Worm (Caenorhabditis elegans) whole organism, late embryonic: ENCODE measurements around the gene alh-3.

Source experiments
- C08G9.2 ChIP-seq: sonication (generic microtip); optimal IDR thresholded peaks from 2 replicates; lab custom pipeline; 2016; ENCODE audit warnings: mild to moderate bottlenecking, missing genetic modification characterization, moderate library complexity, missing compliant biosample characterization
- C38D4.7 ChIP-seq: fragments of 200-800 bp; sonication (Bioruptor generic); optimal IDR thresholded peaks from 2 replicates; lab custom pipeline; 2018; ENCODE audit warnings: mild to moderate bottlenecking, missing genetic modification characterization, moderate library complexity, missing compliant biosample characterization
- K02D7.2 ChIP-seq: sonication (generic microtip); optimal IDR thresholded peaks from 2 replicates; lab custom pipeline; 2017; ENCODE audit warnings: mild to moderate bottlenecking, missing genetic modification characterization, missing compliant biosample characterization
- ama-1 ChIP-seq: fragments of 150-350 bp; optimal IDR thresholded peaks from 2 replicates; lab custom pipeline; 2014
- ceh-14 ChIP-seq: sonication (generic microtip); optimal IDR thresholded peaks from 2 replicates; lab custom pipeline; 2016; ENCODE audit warnings: missing genotype, missing genetic modification characterization, missing compliant biosample characterization
- ceh-18 ChIP-seq: sonication (generic microtip); optimal IDR thresholded peaks from 2 replicates; lab custom pipeline; 2016; ENCODE audit warnings: missing genetic modification characterization, missing compliant biosample characterization
- ceh-22 ChIP-seq: sonication (generic microtip); optimal IDR thresholded peaks from 2 replicates; lab custom pipeline; 2017; ENCODE audit warnings: missing biosample characterization, missing genetic modification characterization
- ceh-31 ChIP-seq: sonication (generic microtip); optimal IDR thresholded peaks from 2 replicates; lab custom pipeline; 2016; ENCODE audit warnings: missing genetic modification characterization, missing compliant biosample characterization
- ceh-48 ChIP-seq: sonication (generic microtip); optimal IDR thresholded peaks from 2 replicates; lab custom pipeline; 2016; ENCODE audit warnings: missing genetic modification characterization, inconsistent platforms, missing compliant biosample characterization
- ceh-9 ChIP-seq: sonication (generic microtip); optimal IDR thresholded peaks from 2 replicates; lab custom pipeline; 2016; ENCODE audit warnings: mild to moderate bottlenecking, missing genetic modification characterization, inconsistent platforms, missing compliant biosample characterization
- dve-1 ChIP-seq: sonication (generic microtip); optimal IDR thresholded peaks from 2 replicates; lab custom pipeline; 2017; ENCODE audit warnings: antibody characterized with exemption, mild to moderate bottlenecking, missing genetic modification characterization, missing compliant biosample characterization
- elt-2 ChIP-seq: sonication (generic microtip); optimal IDR thresholded peaks from 2 replicates; lab custom pipeline; 2016; ENCODE audit warnings: missing genetic modification reagents, missing genetic modification characterization, missing compliant biosample characterization
- ets-4 ChIP-seq: sonication (generic microtip); optimal IDR thresholded peaks from 2 replicates; lab custom pipeline; 2016; ENCODE audit warnings: missing genetic modification characterization, missing compliant biosample characterization
- fkh-10 ChIP-seq: fragments of 150-350 bp; optimal IDR thresholded peaks from 2 replicates; lab custom pipeline; 2014; ENCODE audit warnings: missing biosample characterization, missing genetic modification reagents, missing genetic modification characterization
- hlh-13 ChIP-seq: fragments of 200-800 bp; sonication (Bioruptor generic); optimal IDR thresholded peaks from 2 replicates; lab custom pipeline; 2018; ENCODE audit warnings: mild to moderate bottlenecking, missing genetic modification characterization, missing compliant biosample characterization
- hlh-30 ChIP-seq: sonication (generic microtip); optimal IDR thresholded peaks from 2 replicates; lab custom pipeline; 2017; ENCODE audit warnings: antibody characterized with exemption, missing genetic modification characterization, missing compliant biosample characterization; ENCODE audit not compliant: insufficient read depth
- hlh-6 ChIP-seq: sonication (generic microtip); optimal IDR thresholded peaks from 2 replicates; lab custom pipeline; 2016; ENCODE audit warnings: missing genotype, missing genetic modification characterization, missing compliant biosample characterization
- lim-6 ChIP-seq: sonication (generic microtip); optimal IDR thresholded peaks from 2 replicates; lab custom pipeline; 2016; ENCODE audit warnings: missing genetic modification characterization, missing compliant biosample characterization
- lin-11 ChIP-seq: fragments of 200-800 bp; sonication (Bioruptor generic); optimal IDR thresholded peaks from 2 replicates; lab custom pipeline; 2018; ENCODE audit warnings: mild to moderate bottlenecking, missing genetic modification characterization, missing compliant biosample characterization
- madf-2 ChIP-seq: sonication (generic microtip); optimal IDR thresholded peaks from 2 replicates; lab custom pipeline; 2017; ENCODE audit warnings: missing genetic modification characterization, missing compliant biosample characterization
- mec-3 ChIP-seq: sonication (generic microtip); optimal IDR thresholded peaks from 2 replicates; lab custom pipeline; 2016; ENCODE audit warnings: borderline replicate concordance, missing genetic modification characterization, missing compliant biosample characterization
- nfya-1 ChIP-seq: sonication (generic microtip); optimal IDR thresholded peaks from 2 replicates; lab custom pipeline; 2017; ENCODE audit warnings: missing genetic modification characterization, mild to moderate bottlenecking, missing compliant biosample characterization, antibody characterized with exemption, moderate library complexity
- nhr-232 ChIP-seq: sonication (generic microtip); optimal IDR thresholded peaks from 2 replicates; lab custom pipeline; 2016; ENCODE audit warnings: missing genetic modification characterization, missing compliant biosample characterization
- npax-4 ChIP-seq: sonication (generic microtip); optimal IDR thresholded peaks from 2 replicates; lab custom pipeline; 2016; ENCODE audit warnings: missing genetic modification characterization, missing compliant biosample characterization
- pag-3 ChIP-seq: sonication (generic microtip); optimal IDR thresholded peaks from 2 replicates; lab custom pipeline; 2016; ENCODE audit warnings: missing compliant biosample characterization, missing genetic modification characterization, borderline replicate concordance
- pha-2 ChIP-seq: sonication (generic microtip); optimal IDR thresholded peaks from 2 replicates; lab custom pipeline; 2017; ENCODE audit warnings: mild to moderate bottlenecking, missing genetic modification characterization, missing compliant biosample characterization
- pqm-1 ChIP-seq: sonication (generic microtip); optimal IDR thresholded peaks from 2 replicates; lab custom pipeline; 2016; ENCODE audit warnings: missing genetic modification characterization, missing compliant biosample characterization
- pros-1 ChIP-seq: fragments of 150-350 bp; optimal IDR thresholded peaks from 2 replicates; lab custom pipeline; 2014; ENCODE audit warnings: missing biosample characterization, missing genetic modification reagents, missing genetic modification characterization
- ref-2 ChIP-seq: sonication (generic microtip); optimal IDR thresholded peaks from 2 replicates; lab custom pipeline; 2016; ENCODE audit warnings: missing genetic modification characterization, missing compliant biosample characterization
- sdc-2 ChIP-seq: sonication (generic microtip); optimal IDR thresholded peaks from 2 replicates; lab custom pipeline; 2016; ENCODE audit warnings: missing genotype, missing genetic modification characterization, missing compliant biosample characterization
- syd-9 ChIP-seq: sonication (generic microtip); optimal IDR thresholded peaks from 2 replicates; lab custom pipeline; 2016; ENCODE audit warnings: mild to moderate bottlenecking, missing genetic modification characterization, moderate library complexity, missing compliant biosample characterization
- tbx-2 ChIP-seq: sonication (generic microtip); optimal IDR thresholded peaks from 2 replicates; lab custom pipeline; 2016; ENCODE audit warnings: missing genetic modification characterization, missing compliant biosample characterization
- tbx-7 ChIP-seq: sonication (generic microtip); optimal IDR thresholded peaks from 2 replicates; lab custom pipeline; 2016; ENCODE audit warnings: missing genotype, missing genetic modification characterization, missing compliant biosample characterization
- ttx-3 ChIP-seq: sonication (generic microtip); optimal IDR thresholded peaks from 2 replicates; lab custom pipeline; 2016; ENCODE audit warnings: missing genetic modification reagents, missing genetic modification characterization, missing compliant biosample characterization
- unc-42 ChIP-seq: sonication (generic microtip); optimal IDR thresholded peaks from 2 replicates; lab custom pipeline; 2016; ENCODE audit warnings: missing genotype, missing genetic modification characterization, missing compliant biosample characterization

Gene alh-3

DNA sequence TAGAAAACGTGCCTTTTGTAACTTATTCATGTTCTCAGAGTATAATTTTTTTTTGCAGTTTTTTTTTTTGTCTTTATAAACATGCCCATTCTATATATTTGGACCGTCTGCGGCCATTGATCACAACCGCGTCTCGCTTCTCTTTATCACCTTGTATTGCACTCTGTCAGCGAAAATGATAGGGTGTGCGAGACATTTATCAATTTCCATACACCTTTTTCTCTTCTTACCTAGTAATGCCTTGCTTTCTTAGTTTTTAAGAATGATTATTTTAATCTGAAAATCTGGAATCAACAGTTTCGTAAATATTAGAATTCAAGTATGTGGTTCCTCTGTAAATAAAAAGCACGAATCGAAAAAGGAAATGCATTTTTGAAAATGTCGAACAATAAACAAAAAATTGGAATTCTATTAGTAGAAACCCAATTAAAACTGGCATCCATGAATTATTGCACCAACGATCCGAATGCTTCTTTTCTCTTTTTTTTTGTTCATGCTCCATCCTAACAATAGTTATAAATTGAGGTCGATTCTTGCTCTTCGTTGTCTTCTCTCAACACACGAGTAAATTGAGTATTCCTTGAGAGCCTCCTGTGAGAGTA lies 14.8 kb downstream of the alh-3 start:
- TF ChIP-seq elt-2 (tag; lab: Kevin White, UChicago) = peak; percentile 44
- TF ChIP-seq ceh-48 = no peak
- TF ChIP-seq pqm-1 (tag; lab: Kevin White, UChicago) = no peak
- TF ChIP-seq pag-3 (tag; lab: Kevin White, UChicago) = no peak
- no peak for TF ChIP-seq ceh-9
- TF ChIP-seq K02D7.2 (tag; lab: Kevin White, UChicago) = no peak
- no peak for TF ChIP-seq pha-2
- no peak for TF ChIP-seq ceh-31
- no peak for TF ChIP-seq ref-2
- TF ChIP-seq unc-42 = peak; percentile 32
- TF ChIP-seq sdc-2 (tag; lab: Kevin White, UChicago) = no peak
- TF ChIP-seq, all 69 proteins: peak for 2

- TF ChIP-seq madf-2 (no peak), pqm-1 (tag; lab: Kevin White, UChicago) (no peak), ceh-18 (tag; lab: Kevin White, UChicago) (no peak), dve-1 (tag; lab: Kevin White, UChicago) (no peak)
These were observed 15.8 kb downstream of the alh-3 start for ce11 chrIV:11038218-11038617.

ce11 chrIV:11038618-11038664 lies 16.0 kb downstream of the alh-3 start, which contains the start of gene kdin-1:
TSS of gene kdin-1 (plus strand) at chrIV:11038655.
- no peak for TF ChIP-seq hlh-6 (tag; lab: Kevin White, UChicago)
- TF ChIP-seq hlh-13 (GFP tag; lab: Kevin White, UChicago) = no peak
- no peak for TF ChIP-seq C08G9.2 (tag; lab: Kevin White, UChicago)
- no peak for TF ChIP-seq hlh-30 (tag; lab: Kevin White, UChicago)
- no peak for TF ChIP-seq ref-2
- no peak for TF ChIP-seq C38D4.7 (GFP tag; lab: Kevin White, UChicago)
- TF ChIP-seq fkh-10 (GFP tag; lab: Kevin White, UChicago) = no peak
- no peak for TF ChIP-seq tbx-7
- TF ChIP-seq ama-1 (lab: Kevin White, UChicago) = no peak
- no peak for TF ChIP-seq pros-1 (tag; lab: Kevin White, UChicago)
- TF ChIP-seq lin-11 (tag; lab: Kevin White, UChicago) = no peak
- no peak for TF ChIP-seq K02D7.2 (tag; lab: Kevin White, UChicago)
- no peak for TF ChIP-seq syd-9 (tag; lab: Kevin White, UChicago)
- TF ChIP-seq madf-2 = no peak
- no peak for TF ChIP-seq pha-2
- no peak for TF ChIP-seq dve-1 (tag; lab: Kevin White, UChicago)
- no peak for TF ChIP-seq ceh-14 (tag; lab: Kevin White, UChicago)
- no peak for TF ChIP-seq elt-2 (tag; lab: Kevin White, UChicago)
- no peak for TF ChIP-seq mec-3

DNA sequence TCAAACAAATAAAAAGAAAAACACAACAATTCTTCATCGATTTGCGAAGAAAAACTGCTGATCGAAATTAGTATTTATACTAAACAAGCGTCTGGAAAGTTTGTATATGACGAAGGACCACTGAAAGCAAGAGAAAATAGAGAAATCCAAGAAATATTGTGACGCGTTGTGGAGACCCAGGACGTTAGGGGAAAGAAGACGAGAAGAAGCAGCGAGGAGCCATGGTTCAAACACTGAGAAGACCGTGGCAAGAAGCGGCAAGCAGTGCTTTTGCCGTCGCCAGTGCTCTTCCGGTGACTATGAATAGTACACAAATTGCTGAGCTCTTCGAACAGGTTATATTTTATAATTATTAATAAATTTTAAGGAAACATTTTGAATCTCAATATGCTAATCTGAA lies 16.3 kb downstream of the alh-3 start:
- TF ChIP-seq npax-4 (tag; lab: Kevin White, UChicago) (no peak), nfya-1 (tag; lab: Kevin White, UChicago) (peak; percentile 17), tbx-2 (tag; lab: Kevin White, UChicago) (peak; percentile 6), ets-4 (tag; lab: Kevin White, UChicago) (no peak)

- TF ChIP-seq unc-42 (no peak), ttx-3 (tag; lab: Kevin White, UChicago) (no peak), nhr-232 (no peak), ceh-22 (tag; lab: Kevin White, UChicago) (no peak), lim-6 (no peak), hlh-13 (GFP tag; lab: Kevin White, UChicago) (no peak), hlh-6 (tag; lab: Kevin White, UChicago) (no peak)
- TF ChIP-seq, all 69 proteins: peak for 0
These were observed 22.0 kb downstream of the alh-3 start for ce11 chrIV:11044377-11044776.
